Worm (Caenorhabditis elegans) whole organism, L4 larva: ENCODE data around the gene T08D10.5.
A peak's percentile ranks its signal among the peaks of the same experiment; 100 is the strongest.

ENCODE experiments used
- F10B5.3 ChIP-seq: sonication (generic microtip); optimal IDR thresholded peaks from 2 replicates; lab custom pipeline; 2016; ENCODE audit warnings: mild to moderate bottlenecking, missing genetic modification characterization, missing compliant biosample characterization
- F37D6.2 ChIP-seq: sonication (generic microtip); optimal IDR thresholded peaks from 2 replicates; lab custom pipeline; 2016; ENCODE audit warnings: mild to moderate bottlenecking, missing genetic modification characterization, missing compliant biosample characterization
- R02D3.7 ChIP-seq: fragments of 150-350 bp; sonication (generic microtip); optimal IDR thresholded peaks from 3 replicates; lab custom pipeline; 2014; ENCODE audit warnings: missing biosample characterization, missing genetic modification characterization
- T20F7.1 ChIP-seq: fragments of 200-800 bp; sonication (Bioruptor generic); optimal IDR thresholded peaks from 2 replicates; lab custom pipeline; 2018; ENCODE audit warnings: mild to moderate bottlenecking, missing genetic modification characterization, missing compliant biosample characterization
- T26A8.4 ChIP-seq: fragments of 200-800 bp; sonication (Bioruptor generic); IDR thresholded peaks from 2 replicates; pipeline ENCODE4 v1.3.6; 2022; ENCODE audit warnings: missing genetic modification characterization, missing compliant biosample characterization
- Y48G9A.11 ChIP-seq: fragments of 200-800 bp; sonication (Bioruptor generic); IDR thresholded peaks from 2 replicates; pipeline ENCODE4 v1.3.6; 2022; ENCODE audit warnings: missing genetic modification reagents, missing genetic modification characterization, missing compliant biosample characterization
- Y75B8A.6 ChIP-seq: fragments of 200-800 bp; sonication (Bioruptor generic); IDR thresholded peaks from 2 replicates; pipeline ENCODE4 v1.3.6; 2022; ENCODE audit warnings: missing genetic modification reagents, missing genetic modification characterization, missing compliant biosample characterization
- ZK546.5 ChIP-seq, 2 experiments: sonication (generic microtip); optimal IDR thresholded peaks; 2 replicates each; lab custom pipeline; 2017; ENCODE audit warnings: missing biosample characterization in 2 of 2, missing genetic modification characterization in 2 of 2
- aly-2 ChIP-seq: sonication (generic microtip); optimal IDR thresholded peaks from 2 replicates; lab custom pipeline; 2018; ENCODE audit warnings: missing biosample characterization, missing genetic modification characterization
- ama-1 ChIP-seq: fragments of 150-350 bp; optimal IDR thresholded peaks from 2 replicates; lab custom pipeline; 2014; ENCODE audit warnings: inconsistent platforms, mixed read lengths
- ceh-28 ChIP-seq: fragments of 150-350 bp; optimal IDR thresholded peaks from 2 replicates; lab custom pipeline; 2014; ENCODE audit warnings: missing biosample characterization, missing genetic modification reagents, missing genetic modification characterization
- ceh-32 ChIP-seq: sonication (generic microtip); optimal IDR thresholded peaks from 2 replicates; lab custom pipeline; 2016; ENCODE audit warnings: mild to moderate bottlenecking, missing genetic modification characterization, missing compliant biosample characterization; ENCODE audit not compliant: poor library complexity
- ceh-44 ChIP-seq: fragments of 200-800 bp; sonication (Bioruptor generic); IDR thresholded peaks from 2 replicates; pipeline ENCODE4 v1.3.6; 2022; ENCODE audit warnings: missing genetic modification reagents, missing genetic modification characterization, missing compliant biosample characterization
- ceh-62 ChIP-seq: sonication (generic microtip); optimal IDR thresholded peaks from 2 replicates; lab custom pipeline; 2017; ENCODE audit warnings: missing biosample characterization, missing genetic modification characterization
- ctbp-1 ChIP-seq: fragments of 200-800 bp; sonication (Bioruptor generic); IDR thresholded peaks from 2 replicates; pipeline ENCODE4 v1.3.6; 2022; ENCODE audit warnings: missing genetic modification reagents, missing genetic modification characterization, missing compliant biosample characterization
- dmd-8 ChIP-seq: fragments of 200-800 bp; sonication (Bioruptor generic); IDR thresholded peaks from 2 replicates; pipeline ENCODE4 v1.3.6; 2022; ENCODE audit warnings: missing genetic modification characterization, missing compliant biosample characterization
- dmd-9 ChIP-seq: fragments of 200-800 bp; sonication (Bioruptor generic); IDR thresholded peaks from 2 replicates; pipeline ENCODE4 v1.3.6; 2022; ENCODE audit warnings: missing genetic modification reagents, missing genetic modification characterization, missing compliant biosample characterization
- duxl-1 ChIP-seq: sonication (generic microtip); optimal IDR thresholded peaks from 2 replicates; lab custom pipeline; 2016; ENCODE audit warnings: mild to moderate bottlenecking, missing genetic modification characterization, moderate library complexity, missing compliant biosample characterization; ENCODE audit not compliant: poor library complexity
- dve-1 ChIP-seq: sonication (generic microtip); optimal IDR thresholded peaks from 2 replicates; lab custom pipeline; 2017; ENCODE audit warnings: antibody characterized with exemption, mild to moderate bottlenecking, missing genetic modification characterization, missing compliant biosample characterization; ENCODE audit not compliant: insufficient read depth
- egl-43 ChIP-seq: fragments of 200-800 bp; sonication (Bioruptor generic); IDR thresholded peaks from 2 replicates; pipeline ENCODE4 v1.3.6; 2022; ENCODE audit warnings: missing genetic modification reagents, missing genetic modification characterization, missing compliant biosample characterization
- fkh-10 ChIP-seq: fragments of 150-350 bp; optimal IDR thresholded peaks from 2 replicates; lab custom pipeline; 2014; ENCODE audit warnings: missing biosample characterization, missing genetic modification reagents, missing genetic modification characterization
- gei-8 ChIP-seq: fragments of 200-800 bp; sonication (Bioruptor generic); optimal IDR thresholded peaks from 2 replicates; lab custom pipeline; 2018; ENCODE audit warnings: mild to moderate bottlenecking, missing genetic modification characterization, missing compliant biosample characterization
- hif-1 ChIP-seq, 2 experiments: sonication (generic microtip); optimal IDR thresholded peaks; 2 replicates each; lab custom pipeline; 2016 to 2017; ENCODE audit warnings: missing compliant biosample characterization in 2 of 2, missing genetic modification characterization in 2 of 2, missing genetic modification reagents in 2 of 2, missing genotype in 2 of 2, mild to moderate bottlenecking in 1 of 2
- hlh-30 ChIP-seq: sonication (generic microtip); optimal IDR thresholded peaks from 2 replicates; lab custom pipeline; 2017; ENCODE audit warnings: antibody characterized with exemption, mild to moderate bottlenecking, missing genetic modification characterization, missing compliant biosample characterization; ENCODE audit not compliant: insufficient read depth
- jun-1 ChIP-seq: fragments of 150-350 bp; optimal IDR thresholded peaks from 2 replicates; lab custom pipeline; 2014; ENCODE audit warnings: missing biosample characterization, missing genetic modification reagents, missing genetic modification characterization
- lin-15B ChIP-seq: fragments of 150-350 bp; sonication (generic microtip); optimal IDR thresholded peaks from 3 replicates; lab custom pipeline; 2014; ENCODE audit warnings: missing biosample characterization, missing genetic modification characterization
- lin-38 ChIP-seq: fragments of 200-800 bp; sonication (Bioruptor generic); IDR thresholded peaks from 2 replicates; pipeline ENCODE4 v1.3.6; 2022; ENCODE audit warnings: missing genetic modification reagents, missing genetic modification characterization, missing compliant biosample characterization
- lsy-2 ChIP-seq, 2 experiments: fragments of 150-350 bp in 1 of 2; sonication (generic microtip) in 1 of 2; optimal IDR thresholded peaks; 2 replicates each; lab custom pipeline; 2014 to 2017; ENCODE audit warnings: missing biosample characterization in 2 of 2, missing genetic modification characterization in 2 of 2
- madf-5 ChIP-seq, 2 experiments: fragments of 200-800 bp; sonication (Bioruptor generic); IDR thresholded peaks; 2 replicates each; pipeline ENCODE4 v1.3.6; 2022; ENCODE audit warnings: missing compliant biosample characterization in 2 of 2, missing genetic modification characterization in 2 of 2
- mdl-1 ChIP-seq, 2 experiments: fragments of 150-350 bp in 1 of 2; sonication (generic microtip) in 1 of 2; optimal IDR thresholded peaks; 2 replicates each; lab custom pipeline; 2014 to 2017; ENCODE audit warnings: missing biosample characterization in 2 of 2, missing genetic modification characterization in 2 of 2
- mdt-29 ChIP-seq: fragments of 200-800 bp; sonication (Bioruptor generic); IDR thresholded peaks from 2 replicates; pipeline ENCODE4 v1.3.6; 2022; ENCODE audit warnings: missing genetic modification reagents, missing genetic modification characterization, missing compliant biosample characterization
- mxl-2 ChIP-seq: fragments of 200-800 bp; sonication (Bioruptor generic); conservative IDR thresholded peaks from 2 replicates; pipeline ENCODE4 v1.3.6; 2022; ENCODE audit warnings: missing genetic modification reagents, missing genetic modification characterization, missing compliant biosample characterization
- nhr-10 ChIP-seq: fragments of 150-350 bp; optimal IDR thresholded peaks from 2 replicates; lab custom pipeline; 2014; ENCODE audit warnings: missing biosample characterization, missing genetic modification characterization
- nhr-102 ChIP-seq: sonication (generic microtip); optimal IDR thresholded peaks from 2 replicates; lab custom pipeline; 2016; ENCODE audit warnings: mild to moderate bottlenecking, missing genetic modification characterization, moderate library complexity, missing compliant biosample characterization
- nhr-25 ChIP-seq: sonication (generic microtip); optimal IDR thresholded peaks from 2 replicates; lab custom pipeline; 2017; ENCODE audit warnings: missing genetic modification characterization, mild to moderate bottlenecking, missing compliant biosample characterization, antibody characterized with exemption, moderate library complexity, borderline replicate concordance; ENCODE audit not compliant: insufficient read depth
- nhr-76 ChIP-seq: fragments of 150-350 bp; optimal IDR thresholded peaks from 2 replicates; lab custom pipeline; 2014; ENCODE audit warnings: missing biosample characterization, missing genetic modification characterization
- pha-4 ChIP-seq, 2 experiments: fragments of 150-350 bp in 1 of 2; fragments of 200-800 bp in 1 of 2; sonication (Bioruptor generic) in 1 of 2; IDR thresholded peaks in 1 of 2; optimal IDR thresholded peaks in 1 of 2; 2 replicates each; pipeline versions ENCODE4 v1.3.6 to Lab custom; 2014 to 2022; ENCODE audit warnings: missing genetic modification characterization in 2 of 2, missing genetic modification reagents in 2 of 2, missing biosample characterization in 1 of 2, missing compliant biosample characterization in 1 of 2
- snpc-1.2 ChIP-seq: fragments of 200-800 bp; sonication (Bioruptor generic); IDR thresholded peaks from 2 replicates; pipeline ENCODE4 v1.3.6; 2022; ENCODE audit warnings: missing genetic modification reagents, missing genetic modification characterization, missing compliant biosample characterization
- spr-1 ChIP-seq: sonication (generic microtip); optimal IDR thresholded peaks from 2 replicates; lab custom pipeline; 2016; ENCODE audit warnings: mild to moderate bottlenecking, missing genetic modification characterization, missing compliant biosample characterization
- tag-97 ChIP-seq: fragments of 200-800 bp; sonication (Bioruptor generic); IDR thresholded peaks from 2 replicates; pipeline ENCODE4 v1.3.6; 2022; ENCODE audit warnings: missing genetic modification characterization, missing compliant biosample characterization
- tra-1 ChIP-seq: fragments of 200-800 bp; sonication (Bioruptor generic); IDR thresholded peaks from 2 replicates; pipeline ENCODE4 v1.3.6; 2022; ENCODE audit warnings: missing genetic modification reagents, missing genetic modification characterization, missing compliant biosample characterization
- unc-130 ChIP-seq: sonication (generic microtip); optimal IDR thresholded peaks from 2 replicates; lab custom pipeline; 2016; ENCODE audit warnings: missing genetic modification reagents, missing genetic modification characterization, missing compliant biosample characterization
- unc-39 ChIP-seq: sonication (generic microtip); optimal IDR thresholded peaks from 2 replicates; lab custom pipeline; 2017; ENCODE audit warnings: missing biosample characterization, missing genetic modification characterization
- unc-62 ChIP-seq, 3 experiments: fragments of 150-350 bp in 1 of 3; sonication (generic microtip); optimal IDR thresholded peaks in 2 of 3; peaks in 1 of 3; 1 replicate in 1 of 3; 2 replicates in 2 of 3; lab custom pipeline; 2014 to 2017; ENCODE audit warnings: missing biosample characterization in 3 of 3, missing genetic modification characterization in 3 of 3, missing genetic modification reagents in 3 of 3, missing genotype in 1 of 3
- vab-7 ChIP-seq: fragments of 200-800 bp; sonication (Bioruptor generic); IDR thresholded peaks from 2 replicates; pipeline ENCODE4 v1.3.6; 2022; ENCODE audit warnings: missing genetic modification reagents, missing genetic modification characterization, missing compliant biosample characterization
- zfp-2 ChIP-seq: sonication (generic microtip); optimal IDR thresholded peaks from 2 replicates; lab custom pipeline; 2016; ENCODE audit warnings: mild to moderate bottlenecking, missing genetic modification characterization, missing compliant biosample characterization
- zip-11 ChIP-seq: fragments of 200-800 bp; sonication (Bioruptor generic); IDR thresholded peaks from 2 replicates; pipeline ENCODE4 v1.3.6; 2022; ENCODE audit warnings: missing genetic modification characterization, missing compliant biosample characterization
- ztf-11 ChIP-seq: fragments of 150-350 bp; optimal IDR thresholded peaks from 2 replicates; lab custom pipeline; 2014; ENCODE audit warnings: missing biosample characterization, missing genetic modification characterization

T08D10.5 gene

ce11 chrX:11937343-11937935 lies 19.9 kb upstream of the T08D10.5 start (continued):
- TF ChIP-seq pha-4 (GFP tag; IDR thresholded peaks at IDR 0.05; lab: Robert Waterston, UW) (peak; percentile 97), pha-4 (tag; optimal IDR thresholded peaks at IDR 0.05; lab: Kevin White, UChicago) (peak; percentile 78), lsy-2 (tag; optimal IDR thresholded peaks at IDR 0.05; lab: Kevin White, UChicago) (peak; percentile 96 to 97), Y75B8A.6 (peak; percentile 89), vab-7 (GFP tag; lab: Robert Waterston, UW) (peak; percentile 87), dmd-9 (GFP tag; lab: Robert Waterston, UW) (peak; percentile 88), T20F7.1 (GFP tag; lab: Kevin White, UChicago) (peak; percentile 91), nhr-102 (peak; percentile 99), hlh-30 (tag; lab: Kevin White, UChicago) (peak; percentile 94), spr-1 (tag; lab: Kevin White, UChicago) (peak; percentile 97), madf-5 (GFP tag; IDR thresholded peaks at IDR 0.05; lab: Robert Waterston, UW) (peak; percentile 53 to 92; a peak in 3 of 4 replicates), ztf-11 (peak; percentile 84), F10B5.3 (peak; percentile 96), mxl-2 (GFP tag; lab: Robert Waterston, UW) (peak; percentile 84), unc-130 (GFP tag; lab: Kevin White, UChicago) (peak; percentile 42), mdl-1 (tag; optimal IDR thresholded peaks at IDR 0.05; lab: Kevin White, UChicago) (peak; percentile 90 to 92), nhr-76 (tag; lab: Kevin White, UChicago) (peak; percentile 82), fkh-10 (peak; percentile 98), unc-62 (GFP tag; optimal IDR thresholded peaks at IDR 0.05 in 1 of 2; lab: Kevin White, UChicago) (peak; percentile 91 to 100), unc-62 (tag; optimal IDR thresholded peaks at IDR 0.05; lab: Kevin White, UChicago) (peak; percentile 93), nhr-10 (peak; percentile 99), tag-97 (GFP tag; lab: Robert Waterston, UW) (no peak), ceh-44 (GFP tag; lab: Robert Waterston, UW) (no peak), jun-1 (peak; percentile 99), ceh-62 (tag; lab: Kevin White, UChicago) (no peak), lin-38 (GFP tag; lab: Robert Waterston, UW) (peak; percentile 88), egl-43 (peak; percentile 98), ama-1 (lab: Kevin White, UChicago) (no peak), ceh-32 (tag; lab: Kevin White, UChicago) (peak; percentile 88), dmd-8 (peak; percentile 72), nhr-25 (tag; lab: Kevin White, UChicago) (peak; percentile 97), snpc-1.2 (GFP tag; lab: Robert Waterston, UW) (no peak; the same call in 1 of the 2 replicates), aly-2 (tag; lab: Kevin White, UChicago) (no peak), duxl-1 (peak; percentile 99), gei-8 (GFP tag; lab: Kevin White, UChicago) (peak; percentile 88), ceh-28 (tag; lab: Kevin White, UChicago) (peak; percentile 99), zfp-2 (tag; lab: Kevin White, UChicago) (peak; percentile 88), R02D3.7 (tag; lab: Kevin White, UChicago) (peak; percentile 1), F37D6.2 (peak; percentile 99), dve-1 (tag; lab: Kevin White, UChicago) (peak; percentile 100), zip-11 (GFP tag; lab: Robert Waterston, UW) (no peak), ZK546.5 (tag; optimal IDR thresholded peaks at IDR 0.05; lab: Kevin White, UChicago) (peak; percentile 31 to 75), ctbp-1 (GFP tag; lab: Robert Waterston, UW) (peak; percentile 98), Y48G9A.11 (GFP tag; lab: Robert Waterston, UW) (no peak; the same call in 1 of the 2 replicates), unc-39 (tag; lab: Kevin White, UChicago) (peak; percentile 92), mdt-29 (GFP tag; lab: Robert Waterston, UW) (peak; percentile 95), tra-1 (GFP tag; lab: Robert Waterston, UW) (peak; percentile 95), hif-1 (tag; optimal IDR thresholded peaks at IDR 0.05; lab: Kevin White, UChicago) (peak; percentile 82 to 92), T26A8.4 (GFP tag; lab: Robert Waterston, UW) (peak; percentile 99), lin-15B (peak; percentile 41)
